Worm (Caenorhabditis elegans) whole organism, L3 larva: ENCODE data around the gene F07H5.13.

Source experiments
- ZK546.5 ChIP-seq: sonication (generic microtip); optimal IDR thresholded peaks from 2 replicates; lab custom pipeline; 2017; ENCODE audit warnings: missing biosample characterization, missing genetic modification characterization
- egl-27 ChIP-seq: sonication (generic microtip); optimal IDR thresholded peaks from 4 replicates; lab custom pipeline; 2017; ENCODE audit warnings: missing biosample characterization, missing genetic modification reagents, missing genetic modification characterization
- elt-2 ChIP-seq: sonication (generic microtip); optimal IDR thresholded peaks from 2 replicates; lab custom pipeline; 2016; ENCODE audit warnings: missing genetic modification reagents, mild to moderate bottlenecking, missing genetic modification characterization, missing compliant biosample characterization
- jun-1 ChIP-seq: fragments of 150-350 bp; optimal IDR thresholded peaks from 2 replicates; lab custom pipeline; 2014; ENCODE audit warnings: missing biosample characterization, missing genetic modification reagents, missing genetic modification characterization
- mml-1 ChIP-seq: fragments of 150-350 bp; sonication (generic microtip); optimal IDR thresholded peaks from 3 replicates; lab custom pipeline; 2014; ENCODE audit warnings: missing biosample characterization, missing genetic modification characterization
- nhr-11 ChIP-seq: fragments of 150-350 bp; optimal IDR thresholded peaks from 2 replicates; lab custom pipeline; 2014; ENCODE audit warnings: missing biosample characterization, missing genetic modification characterization
- nhr-23 ChIP-seq: fragments of 150-350 bp; optimal IDR thresholded peaks from 2 replicates; lab custom pipeline; 2014; ENCODE audit warnings: missing biosample characterization, missing genetic modification reagents, missing genetic modification characterization
- sea-2 ChIP-seq: fragments of 150-350 bp; sonication (generic microtip); optimal IDR thresholded peaks from 4 replicates; lab custom pipeline; 2014; ENCODE audit warnings: missing biosample characterization, missing genetic modification reagents, missing genetic modification characterization
- tbx-2 ChIP-seq: sonication (generic microtip); optimal IDR thresholded peaks from 2 replicates; lab custom pipeline; 2016; ENCODE audit warnings: mild to moderate bottlenecking, missing genetic modification characterization, missing compliant biosample characterization

DNA sequence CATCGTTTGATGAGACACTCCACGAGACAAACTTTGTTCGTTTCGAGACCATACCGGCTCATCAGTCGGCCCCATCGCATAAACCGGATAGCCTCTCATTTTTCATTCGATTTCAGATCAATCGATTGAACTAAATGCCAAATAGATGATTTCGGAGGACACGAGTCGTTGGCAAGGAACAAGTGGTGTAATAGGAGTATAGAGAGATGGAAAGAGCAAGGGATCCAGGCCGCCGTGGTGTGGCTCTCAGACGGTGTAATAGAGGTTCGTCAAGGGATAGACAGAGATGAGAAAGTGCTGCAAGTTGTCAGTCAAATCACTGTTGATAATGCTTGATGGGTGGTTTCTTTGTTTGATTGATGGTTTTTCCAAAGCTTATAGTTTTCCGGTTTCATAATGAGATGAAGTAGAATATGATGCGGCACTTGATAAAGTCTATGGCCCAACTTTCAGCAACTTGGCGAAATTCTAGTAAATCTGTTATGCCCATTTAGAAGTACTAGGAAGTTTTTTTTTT lies 6.8 kb upstream of the F07H5.13 start, which contains the start of gene sgn-1:
- TF ChIP-seq elt-2 (tag; lab: Kevin White, UChicago) = no peak
- no peak for TF ChIP-seq mml-1
- no peak for TF ChIP-seq egl-27 (tag; lab: Kevin White, UChicago)
- TF ChIP-seq tbx-2 (tag; lab: Kevin White, UChicago) = no peak
- no peak for TF ChIP-seq nhr-11 (tag; lab: Kevin White, UChicago)
- no peak for TF ChIP-seq nhr-23
- TF ChIP-seq jun-1 (tag; lab: Kevin White, UChicago) = no peak
- TF ChIP-seq sea-2 (GFP tag; lab: Kevin White, UChicago) = no peak
- TF ChIP-seq ZK546.5 = no peak
